Fruit fly (Drosophila melanogaster): ENCODE measurements around the gene CG31673.
A peak's percentile ranks its signal among the peaks of the same experiment; 100 is the strongest.

Gene CG31673

DNA sequence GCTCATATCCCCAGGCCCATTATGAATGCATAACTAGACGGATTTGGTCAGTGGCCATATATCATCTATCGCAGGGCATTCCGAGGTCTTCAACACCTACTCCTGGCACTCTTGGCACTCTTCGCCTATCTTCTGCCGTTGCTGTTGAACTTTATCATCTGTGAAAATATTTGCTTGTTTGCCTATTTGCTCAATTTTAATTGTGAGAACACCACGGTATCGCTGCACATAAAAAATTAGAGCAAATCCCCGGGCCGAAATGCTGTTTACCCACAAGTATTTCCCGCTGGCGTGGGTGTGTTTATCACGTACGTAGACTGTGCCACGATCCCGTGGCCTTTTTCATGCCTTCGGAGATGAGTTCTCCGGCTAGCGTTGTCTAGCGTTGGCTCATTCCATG lies 48.6 kb upstream of the CG31673 start (continued):
- TF ChIP-seq Sox102F (GFP tag; optimal IDR thresholded peaks at IDR 0.05) (peak; percentile 62), CG7556 (GFP tag; optimal IDR thresholded peaks at IDR 0.05) (peak; percentile 67), CG5953 (GFP tag; IDR thresholded peaks at IDR 0.05) (peak; percentile 52; the same call in 1 of the 2 replicates), dysf (GFP tag; IDR thresholded peaks at IDR 0.05) (0 out of 3 replicates have a peak, but pooled peaks have one; percentile 36), CG31388 (GFP tag; optimal IDR thresholded peaks at IDR 0.05) (no peak), CG4282 (GFP tag; optimal IDR thresholded peaks at IDR 0.05) (peak; percentile 3), bcd (GFP tag; optimal IDR thresholded peaks at IDR 0.05) (peak; percentile 56), Mrtf (GFP tag; IDR thresholded peaks at IDR 0.05) (no peak), CG13123 (GFP tag; optimal IDR thresholded peaks at IDR 0.05) (peak; percentile 56), CG2875 (GFP tag; optimal IDR thresholded peaks at IDR 0.05) (peak; percentile 76), crp (GFP tag; optimal IDR thresholded peaks at IDR 0.05) (peak in 1 of 2 experiments; percentile 13), CG2202 (tag; optimal IDR thresholded peaks at IDR 0.05) (peak; percentile 67), ssp (GFP tag; IDR thresholded peaks at IDR 0.05) (no peak), NFAT (GFP tag; IDR thresholded peaks at IDR 0.05) (peak; percentile 42; the same call in 1 of the 2 replicates), tin (GFP tag; optimal IDR thresholded peaks at IDR 0.05) (no peak), Oaz (GFP tag; IDR thresholded peaks at IDR 0.05) (no peak), eve (GFP tag; optimal IDR thresholded peaks at IDR 0.05) (no peak), Ptx1 (GFP tag; IDR thresholded peaks at IDR 0.05) (peak; percentile 30; the same call in 1 of the 2 replicates), CG10147 (GFP tag; optimal IDR thresholded peaks at IDR 0.05) (peak; percentile 56), Sox100B (GFP tag; optimal IDR thresholded peaks at IDR 0.05) (peak; percentile 37), CG16779 (GFP tag; IDR thresholded peaks at IDR 0.05) (no peak), CG7963 (GFP tag; IDR thresholded peaks at IDR 0.05; ENCODE audit: partially characterized antibody) (no peak), CG8388 (GFP tag; optimal IDR thresholded peaks at IDR 0.05) (peak; percentile 19), CG14667 (GFP tag; IDR thresholded peaks at IDR 0.05) (no peak), Aef1 (GFP tag; IDR thresholded peaks at IDR 0.05) (no peak), CG9215 (GFP tag; IDR thresholded peaks at IDR 0.05) (no peak), jigr1 (GFP tag; IDR thresholded peaks at IDR 0.05) (no peak), Hr3 (GFP tag; optimal IDR thresholded peaks at IDR 0.05) (no peak), Six4 (GFP tag; optimal IDR thresholded peaks at IDR 0.05) (peak; percentile 29), Dad (GFP tag; optimal IDR thresholded peaks at IDR 0.05) (no peak), corto (GFP tag; optimal IDR thresholded peaks at IDR 0.05) (no peak), dmrt11E (tag; optimal IDR thresholded peaks at IDR 0.05) (peak; percentile 66), CG32767 (GFP tag; IDR thresholded peaks at IDR 0.05) (no peak), exex (tag; optimal IDR thresholded peaks at IDR 0.05) (no peak), grau (tag; optimal IDR thresholded peaks at IDR 0.05) (peak; percentile 39), ato (GFP tag; IDR thresholded peaks at IDR 0.05; ENCODE audit: partially characterized antibody) (no peak), CG13287 (GFP tag; IDR thresholded peaks at IDR 0.05; ENCODE audit: partially characterized antibody) (no peak), CG7786 (GFP tag; optimal IDR thresholded peaks at IDR 0.05) (peak; percentile 28), CG10979 (tag; optimal IDR thresholded peaks at IDR 0.05) (peak; percentile 11), H15 (GFP tag; IDR thresholded peaks at IDR 0.05) (no peak), Hey (tag; optimal IDR thresholded peaks at IDR 0.05) (peak; percentile 53), en (GFP tag; optimal IDR thresholded peaks at IDR 0.05) (peak; percentile 1), Sry-β (GFP tag; optimal IDR thresholded peaks at IDR 0.05) (peak; percentile 13), CG17186 (GFP tag; optimal IDR thresholded peaks at IDR 0.05) (no peak), CG9437 (GFP tag; optimal IDR thresholded peaks at IDR 0.05) (no peak), gro (GFP tag; optimal IDR thresholded peaks at IDR 0.05) (peak; percentile 11), cwo (GFP tag; optimal IDR thresholded peaks at IDR 0.05) (peak; percentile 39), Neu2 (GFP tag; optimal IDR thresholded peaks at IDR 0.05; ENCODE audit: borderline replicate concordance) (no peak), Vsx1 (GFP tag; optimal IDR thresholded peaks at IDR 0.05) (peak; percentile 68), Usf (GFP tag; optimal IDR thresholded peaks at IDR 0.05) (peak; percentile 30), sug (tag; optimal IDR thresholded peaks at IDR 0.05) (peak; percentile 28)

Measured in whole organism, embryonic.